Worm (Caenorhabditis elegans): ENCODE measurements around the gene fbxa-189.

fbxa-189 gene

DNA sequence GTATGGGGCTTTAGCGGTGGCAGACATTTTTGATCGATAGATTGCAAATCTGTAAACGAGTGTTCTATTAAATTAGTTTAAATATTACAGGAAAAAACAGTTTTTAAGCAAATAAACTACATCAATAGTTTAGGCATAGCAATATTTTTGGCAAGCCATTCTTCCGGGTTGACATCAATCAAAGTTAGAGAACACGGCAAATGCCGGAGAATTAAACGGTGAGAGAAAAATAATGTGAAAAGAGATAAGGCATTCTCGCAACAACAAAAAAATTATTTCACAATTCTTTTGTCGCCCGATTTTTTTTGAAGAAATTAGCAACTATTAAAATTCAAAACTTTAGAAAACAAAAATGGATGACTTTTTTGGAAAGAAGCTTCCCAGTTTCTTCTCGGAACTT lies at the start of gene fbxa-189, which contains the start of gene fbxa-188:
TSS of gene fbxa-189 (plus strand) at position 339 of the 400 bp plus-strand sequence.
TSS of gene fbxa-188 (minus strand) at position 51 of the 400 bp plus-strand sequence.
- TF ChIP-seq unc-62 (GFP tag; optimal IDR thresholded peaks at IDR 0.05), result no peak

DNA sequence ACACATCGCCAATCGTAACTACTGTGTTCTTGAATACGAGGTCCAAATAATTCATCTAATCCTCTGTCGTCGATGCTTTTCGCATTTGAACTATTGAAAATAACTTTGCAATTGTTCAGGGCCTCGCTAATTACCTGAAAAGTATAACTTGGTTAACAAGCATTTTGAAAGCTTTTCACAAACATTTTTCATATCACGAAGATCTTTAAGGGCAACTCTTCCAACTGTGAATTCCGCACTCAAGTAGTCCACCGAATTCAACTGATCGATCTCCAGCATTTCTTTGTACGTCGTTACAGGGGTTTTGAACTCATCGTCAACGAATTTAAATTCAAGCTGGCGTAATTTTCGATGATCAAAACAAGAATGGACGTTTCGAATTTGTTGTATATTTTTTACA lies 48.6 kb upstream of the fbxa-189 start:
- TF ChIP-seq unc-62 (GFP tag; optimal IDR thresholded peaks at IDR 0.05), result no peak

DNA sequence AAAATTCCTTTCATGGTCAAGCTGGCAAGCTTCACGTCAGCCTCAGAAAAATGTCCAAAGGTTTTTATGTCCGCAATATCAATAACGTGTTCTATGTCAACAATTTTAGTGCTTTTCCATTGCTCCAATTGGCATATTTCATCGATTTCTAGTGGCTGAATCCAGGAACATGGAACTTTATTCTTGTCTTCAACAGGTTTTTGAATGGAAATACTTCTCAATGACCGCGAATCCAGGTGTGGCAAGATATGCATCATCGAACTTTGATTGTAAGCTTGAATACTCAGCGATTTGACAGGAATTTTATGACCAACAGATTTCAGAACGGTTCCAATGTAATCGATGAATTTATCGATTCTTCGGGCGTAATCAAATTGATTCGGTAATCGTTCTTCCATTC lies 46.4 kb upstream of the fbxa-189 start:
- TF ChIP-seq unc-62 (GFP tag; optimal IDR thresholded peaks at IDR 0.05), result no peak

DNA sequence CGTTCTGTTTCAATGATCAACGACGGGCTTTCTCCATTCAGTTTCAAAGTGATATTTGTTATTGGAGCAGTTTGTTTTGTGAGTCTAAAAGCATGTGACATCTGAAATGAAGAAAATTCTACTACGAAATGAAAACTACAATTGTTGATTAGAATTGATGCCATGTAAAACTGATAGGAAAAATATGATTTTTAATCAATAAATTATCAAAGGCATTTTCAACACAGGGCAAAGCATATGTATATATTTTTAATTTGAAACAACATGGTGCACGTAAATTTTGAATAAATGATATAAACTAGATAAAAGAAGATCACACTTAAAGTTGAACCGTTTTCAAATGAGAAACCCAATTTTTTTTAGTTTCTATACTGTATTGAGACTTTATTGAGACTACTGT lies 43.6 kb upstream of the fbxa-189 start, which contains the start of gene K10G4.5:
TSS of gene K10G4.5 (minus strand) at position 101 of the 400 bp plus-strand sequence.
- TF ChIP-seq unc-62 (GFP tag; optimal IDR thresholded peaks at IDR 0.05), result no peak

DNA sequence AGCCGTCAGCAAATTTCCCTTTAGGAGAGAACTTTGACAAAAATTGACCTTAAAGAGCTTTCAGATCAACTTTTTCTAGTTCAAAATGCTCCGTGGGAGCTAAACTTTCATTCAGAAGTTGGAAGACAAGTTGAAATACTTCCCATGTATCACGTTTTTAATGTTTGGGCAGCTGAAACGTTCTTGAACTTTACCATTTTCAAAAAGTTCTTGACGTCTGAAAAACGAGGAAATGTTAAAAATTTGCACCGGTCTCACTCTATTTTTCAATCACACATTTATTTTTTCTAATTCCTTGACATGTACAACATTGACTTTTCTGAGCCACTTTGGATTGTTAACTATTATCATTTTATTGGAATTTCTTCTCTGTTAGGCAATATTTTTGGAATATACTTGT lies 42.3 kb upstream of the fbxa-189 start, which contains the start of gene sri-70:
TSS of gene sri-70 (plus strand) at position 301 of the 400 bp plus-strand sequence.
- no peak for TF ChIP-seq unc-62 (GFP tag; optimal IDR thresholded peaks at IDR 0.05)

DNA sequence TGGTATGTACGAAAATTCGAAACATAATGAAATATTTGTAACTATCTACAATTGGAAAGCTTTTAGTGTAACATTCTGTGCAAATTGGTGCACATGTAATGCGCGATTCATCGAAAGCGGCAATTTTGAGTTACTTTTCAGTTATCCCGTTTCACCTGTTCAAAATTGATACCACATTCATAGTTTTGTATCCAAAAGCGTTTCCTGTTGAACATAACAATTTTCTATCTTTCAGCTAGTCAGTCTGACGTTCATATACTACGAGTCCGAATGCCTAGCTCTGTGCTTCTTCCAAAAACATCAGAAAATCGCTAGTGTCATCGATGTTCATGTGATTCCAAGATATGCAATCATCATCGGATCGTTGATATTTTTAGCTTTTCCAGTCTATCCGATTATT lies 41.6 kb upstream of the fbxa-189 start:
- no peak for TF ChIP-seq unc-62 (GFP tag; optimal IDR thresholded peaks at IDR 0.05)

DNA sequence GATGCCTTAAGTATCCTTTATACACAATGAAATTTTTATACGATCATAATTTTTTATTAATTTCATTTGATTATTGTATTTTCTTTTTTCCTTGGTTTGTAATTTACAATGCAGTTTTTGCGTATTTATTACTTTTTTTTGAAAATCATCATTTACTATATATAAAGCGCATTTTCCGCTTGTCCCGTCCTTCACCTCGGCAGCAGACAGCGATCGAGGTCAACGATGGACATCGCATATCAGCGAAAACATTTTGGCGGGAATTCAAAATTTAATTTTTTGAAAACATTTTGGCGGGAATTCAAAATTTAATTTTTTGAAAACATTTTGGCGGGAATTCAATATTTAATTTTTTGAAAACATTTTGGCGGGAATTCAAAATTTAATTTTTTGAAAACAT lies 37.1 kb upstream of the fbxa-189 start:
- TF ChIP-seq unc-62 (GFP tag; optimal IDR thresholded peaks at IDR 0.05), result no peak

DNA sequence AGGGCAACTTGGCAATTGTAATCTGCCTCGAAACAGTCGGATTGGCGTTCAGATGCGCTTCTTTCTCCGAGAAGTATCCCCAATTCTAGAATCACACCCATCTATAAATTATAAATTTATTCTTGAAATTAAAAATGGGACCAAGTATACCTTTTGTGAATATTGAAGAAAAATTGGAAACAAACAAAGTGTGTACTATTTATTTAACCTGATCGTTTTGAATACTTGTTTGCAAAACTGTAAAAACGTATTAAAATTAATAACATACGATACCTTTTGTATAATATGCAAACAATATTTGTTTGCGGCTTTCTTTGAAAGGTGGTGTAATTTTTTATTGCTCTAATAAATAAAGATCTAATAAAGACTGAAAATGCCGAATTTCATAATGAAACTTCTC lies 32.6 kb upstream of the fbxa-189 start, which contains the start of gene Y61B8B.3:
TSS of gene Y61B8B.3 (minus strand) at position 101 of the 400 bp plus-strand sequence.
- no peak for TF ChIP-seq unc-62 (GFP tag; optimal IDR thresholded peaks at IDR 0.05)

DNA sequence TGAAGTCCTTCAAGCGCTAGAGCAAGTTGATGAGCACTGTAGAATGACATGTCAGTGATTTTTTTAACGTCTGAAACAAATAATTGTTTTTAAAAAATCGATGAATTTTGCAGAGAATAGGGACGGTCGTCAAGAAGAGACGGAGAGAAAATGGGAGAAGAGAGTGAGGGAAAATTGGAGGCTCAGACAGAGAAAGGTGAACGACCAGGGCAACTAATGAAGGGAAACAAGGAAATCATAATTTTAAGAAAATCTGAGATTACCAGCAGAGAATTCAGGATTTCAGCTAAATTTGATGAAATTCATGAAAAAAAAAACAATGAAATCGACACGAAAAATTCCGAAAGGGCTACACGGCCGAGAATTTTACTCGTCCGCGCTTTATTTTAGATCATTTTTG lies 30.0 kb upstream of the fbxa-189 start, which contains the start of gene F31E9.6:
TSS of gene F31E9.6 (minus strand) at position 91 of the 400 bp plus-strand sequence.
- no peak for TF ChIP-seq unc-62 (GFP tag; optimal IDR thresholded peaks at IDR 0.05)

DNA sequence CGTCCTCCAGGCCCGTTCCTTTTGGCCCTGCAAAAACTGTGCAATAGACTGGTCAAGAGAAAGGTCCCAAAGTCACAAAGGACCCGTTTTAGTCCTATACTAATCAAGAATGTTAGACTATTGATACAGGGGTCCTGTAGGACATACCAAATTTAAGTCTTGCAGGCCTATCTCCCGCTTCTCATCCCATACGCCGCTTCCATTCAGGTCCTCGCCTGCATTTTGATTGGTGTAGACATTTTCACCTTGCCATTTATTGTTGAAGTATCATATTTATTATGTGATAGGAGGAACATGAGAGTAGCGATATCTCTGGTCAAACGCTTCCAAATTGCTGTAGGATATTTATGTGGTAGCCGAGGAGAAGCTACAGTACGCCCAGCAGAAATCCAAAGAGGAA lies 27.7 kb upstream of the fbxa-189 start:
- no peak for TF ChIP-seq unc-62 (GFP tag; optimal IDR thresholded peaks at IDR 0.05)

DNA sequence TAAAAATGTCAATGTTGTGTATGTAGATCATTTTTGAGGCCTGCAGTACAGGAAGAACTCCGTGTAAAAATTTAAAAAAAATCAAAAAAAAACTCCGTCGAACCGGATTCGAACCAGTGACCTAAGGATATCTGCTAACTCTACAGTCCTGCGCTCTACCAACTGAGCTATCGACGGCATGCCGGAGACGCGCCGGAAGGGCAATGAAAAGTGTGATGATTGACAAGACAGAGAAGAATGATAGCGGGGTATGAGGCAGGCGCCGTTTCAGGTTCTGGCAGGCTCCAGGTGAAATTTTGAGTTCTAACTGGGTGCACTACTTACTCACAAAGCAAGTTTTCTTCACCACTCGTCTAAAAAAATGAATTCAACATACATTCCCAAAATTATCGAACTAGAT lies 27.2 kb upstream of the fbxa-189 start, which contains the start of gene srz-58:
TSS of gene srz-58 (plus strand) at position 362 of the 400 bp plus-strand sequence.
- no peak for TF ChIP-seq unc-62 (GFP tag; optimal IDR thresholded peaks at IDR 0.05)

DNA sequence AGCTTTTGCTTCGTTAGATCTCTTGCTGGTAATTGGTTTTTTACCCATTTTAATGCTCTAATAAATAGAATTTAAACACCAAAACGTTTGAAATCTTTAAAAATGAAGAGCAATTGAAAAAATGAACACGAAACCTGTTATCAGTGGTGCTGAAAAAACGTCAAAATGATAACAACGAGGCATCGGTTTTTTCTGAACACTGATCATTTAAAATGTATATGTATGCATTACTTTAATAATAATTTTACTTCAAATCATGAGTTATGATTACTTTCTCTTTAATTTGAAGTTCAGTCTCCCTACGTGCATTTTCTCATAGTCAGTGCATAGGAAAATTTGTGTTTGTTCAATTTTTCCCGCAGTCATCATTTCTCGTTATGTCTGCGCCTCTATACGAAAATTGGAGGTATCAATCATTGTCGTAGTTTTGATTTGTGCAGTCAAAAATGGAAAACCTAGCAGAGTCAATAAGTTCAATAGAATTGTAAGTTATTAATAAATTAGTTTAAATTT lies 22.6 kb upstream of the fbxa-189 start, which contains the start of gene F31E9.3:
TSS of gene F31E9.3 (plus strand) at position 194 of the 513 bp plus-strand sequence.
- no peak for TF ChIP-seq unc-62 (GFP tag; optimal IDR thresholded peaks at IDR 0.05)

DNA sequence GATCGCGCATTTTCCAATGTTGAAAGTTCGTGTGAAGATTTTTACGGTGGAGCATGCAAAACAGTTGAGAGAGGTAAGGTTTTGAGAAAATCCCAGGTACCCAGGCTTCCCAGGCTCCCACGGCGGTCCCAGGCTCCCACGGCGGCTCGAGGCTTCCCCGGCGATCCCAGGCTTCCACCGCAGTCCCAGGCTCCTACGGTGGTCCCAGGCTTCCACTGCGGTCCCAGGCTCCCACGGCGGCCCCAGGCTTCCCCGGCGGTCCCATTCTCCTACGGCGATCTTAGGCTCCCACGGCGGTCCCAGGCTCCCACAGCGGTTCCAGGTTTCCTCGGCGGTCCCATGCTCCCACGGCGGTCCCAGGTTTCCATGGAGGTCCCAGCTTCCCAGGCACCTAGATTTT lies 21.1 kb upstream of the fbxa-189 start:
- TF ChIP-seq unc-62 (GFP tag; optimal IDR thresholded peaks at IDR 0.05), result no peak

DNA sequence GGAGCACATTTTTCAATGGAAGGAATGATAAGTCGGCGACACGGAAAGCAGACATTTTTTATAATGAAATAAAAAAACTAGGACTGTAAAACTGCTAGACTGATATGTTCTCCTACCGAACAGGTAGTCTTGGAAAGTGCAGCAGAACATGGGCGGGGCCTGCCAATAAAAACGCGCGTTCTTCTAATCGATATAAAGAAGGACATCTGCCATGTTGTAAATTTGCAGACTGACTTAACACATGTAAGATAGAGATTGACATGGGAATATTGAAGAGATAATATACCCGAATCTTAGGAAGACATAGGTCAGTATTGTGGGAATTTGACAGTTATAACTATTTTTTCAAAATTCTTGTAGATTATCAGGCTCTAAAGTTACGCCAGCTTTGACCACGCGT lies 17.1 kb upstream of the fbxa-189 start, which contains the start of gene sdz-16:
TSS of gene sdz-16 (minus strand) at position 101 of the 400 bp plus-strand sequence.
- no peak for TF ChIP-seq unc-62 (GFP tag; optimal IDR thresholded peaks at IDR 0.05)

DNA sequence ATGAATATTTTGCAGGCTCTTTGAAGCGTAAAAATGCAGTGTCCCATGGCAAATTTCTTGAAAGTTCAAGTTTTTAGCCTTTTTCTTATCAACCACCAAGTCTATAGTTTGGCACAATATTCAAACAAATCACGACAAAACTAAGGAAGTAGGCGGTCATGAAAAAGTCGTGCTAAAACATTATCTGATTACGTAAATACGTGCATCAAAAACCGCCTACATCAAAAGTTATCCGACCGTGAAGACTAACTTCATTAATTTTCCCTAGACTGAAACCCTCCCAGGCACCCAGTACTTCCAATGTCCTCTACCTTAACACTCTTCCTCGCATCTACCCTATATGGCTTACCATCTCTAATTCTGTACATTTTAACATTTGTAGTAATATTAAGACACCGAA lies 16.5 kb upstream of the fbxa-189 start, which contains the start of gene srg-44:
TSS of gene srg-44 (plus strand) at position 301 of the 400 bp plus-strand sequence.
- no peak for TF ChIP-seq unc-62 (GFP tag; optimal IDR thresholded peaks at IDR 0.05)

DNA sequence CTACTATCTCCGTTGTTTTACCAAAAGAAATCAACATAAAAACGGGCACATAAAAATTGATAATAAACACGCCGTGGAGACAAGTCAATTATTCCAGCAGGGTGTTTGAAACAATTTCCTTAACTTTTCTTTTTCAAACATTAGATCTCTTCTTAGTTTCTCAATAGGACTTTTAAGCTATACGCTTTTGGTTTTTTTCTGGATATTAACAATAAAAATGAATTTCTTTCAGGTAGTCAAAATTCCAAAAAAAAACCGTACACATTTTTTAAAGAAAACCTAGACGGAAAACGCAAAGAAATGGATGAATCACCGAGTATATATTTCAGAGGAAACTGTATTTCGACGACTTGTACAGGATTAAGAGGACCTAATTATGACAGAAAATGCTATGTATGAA lies 13.7 kb upstream of the fbxa-189 start, which contains the start of gene fbxa-185:
TSS of gene fbxa-185 (plus strand) at position 301 of the 400 bp plus-strand sequence.
- TF ChIP-seq unc-62 (GFP tag; optimal IDR thresholded peaks at IDR 0.05), result no peak

DNA sequence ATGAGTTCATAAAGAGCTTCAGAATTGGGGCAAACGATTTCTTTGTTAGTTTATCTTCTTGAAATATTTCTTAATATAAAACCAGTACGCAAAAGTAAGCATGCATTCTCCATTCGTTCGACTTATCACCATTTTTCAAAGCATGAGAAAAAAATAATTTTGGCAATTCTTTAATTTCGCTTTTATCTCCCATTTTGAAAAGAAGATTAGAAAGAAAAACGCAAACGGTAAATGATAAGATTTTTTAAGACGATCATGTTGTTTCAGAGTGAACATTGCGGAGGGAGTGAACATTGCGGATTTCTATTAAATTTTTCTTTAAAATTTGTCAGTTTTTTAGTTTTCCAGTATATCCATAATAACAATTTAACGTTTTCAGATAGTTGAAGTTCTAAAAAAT lies 5.7 kb upstream of the fbxa-189 start:
- no peak for TF ChIP-seq unc-62 (GFP tag; optimal IDR thresholded peaks at IDR 0.05)
